Worm (Caenorhabditis elegans) whole organism, early embryonic: ENCODE measurements around the gene npr-43.

Experiments used
- B0310.2 ChIP-seq: sonication (generic microtip); optimal IDR thresholded peaks from 2 replicates; lab custom pipeline; 2016; ENCODE audit warnings: mild to moderate bottlenecking, missing genetic modification characterization, missing compliant biosample characterization
- F13C5.2 ChIP-seq: sonication (generic microtip); optimal IDR thresholded peaks from 2 replicates; lab custom pipeline; 2017; ENCODE audit warnings: mild to moderate bottlenecking, missing genetic modification characterization, inconsistent platforms, missing compliant biosample characterization
- aly-1 ChIP-seq: sonication (generic microtip); optimal IDR thresholded peaks from 2 replicates; lab custom pipeline; 2016; ENCODE audit warnings: missing genetic modification characterization, missing compliant biosample characterization
- ama-1 ChIP-seq: fragments of 150-350 bp; optimal IDR thresholded peaks from 2 replicates; lab custom pipeline; 2014
- ceh-13 ChIP-seq: fragments of 200-800 bp; sonication (Bioruptor generic); optimal IDR thresholded peaks from 2 replicates; lab custom pipeline; 2018; ENCODE audit warnings: mild to moderate bottlenecking, missing genetic modification characterization, missing compliant biosample characterization
- ceh-36 ChIP-seq: sonication (generic microtip); optimal IDR thresholded peaks from 2 replicates; lab custom pipeline; 2016; ENCODE audit warnings: missing genetic modification characterization, inconsistent platforms, missing compliant biosample characterization
- ets-7 ChIP-seq: sonication (generic microtip); optimal IDR thresholded peaks from 2 replicates; lab custom pipeline; 2016; ENCODE audit warnings: missing genotype, missing genetic modification characterization, missing compliant biosample characterization
- flt-1 ChIP-seq: fragments of 200-800 bp; sonication (Bioruptor generic); IDR thresholded peaks from 2 replicates; pipeline ENCODE4 v1.3.6; 2022; ENCODE audit warnings: missing genetic modification characterization, missing compliant biosample characterization
- hmbx-1 ChIP-seq: sonication (generic microtip); optimal IDR thresholded peaks from 2 replicates; lab custom pipeline; 2016; ENCODE audit warnings: mild to moderate bottlenecking, missing genetic modification characterization, missing compliant biosample characterization
- hmg-4 ChIP-seq: fragments of 200-800 bp; sonication (Bioruptor generic); optimal IDR thresholded peaks from 2 replicates; lab custom pipeline; 2018; ENCODE audit warnings: mild to moderate bottlenecking, missing genetic modification characterization, missing compliant biosample characterization
- hnd-1 ChIP-seq: sonication (generic microtip); optimal IDR thresholded peaks from 2 replicates; lab custom pipeline; 2016; ENCODE audit warnings: missing genetic modification characterization, missing compliant biosample characterization
- pes-1 ChIP-seq: fragments of 200-800 bp; sonication (Bioruptor generic); IDR thresholded peaks from 2 replicates; pipeline ENCODE4 v1.3.6; 2022; ENCODE audit warnings: missing genetic modification reagents, missing genetic modification characterization, missing compliant biosample characterization
- scrt-1 ChIP-seq: fragments of 200-800 bp; sonication (Bioruptor generic); IDR thresholded peaks from 2 replicates; pipeline ENCODE4 v1.3.6; 2022; ENCODE audit warnings: missing genetic modification characterization, missing compliant biosample characterization
- sea-1 ChIP-seq: fragments of 200-800 bp; sonication (Bioruptor generic); conservative IDR thresholded peaks from 2 replicates; pipeline ENCODE4 v1.3.6; 2022; ENCODE audit warnings: missing genetic modification characterization, missing compliant biosample characterization
- tbx-11 ChIP-seq: fragments of 200-800 bp; sonication (Bioruptor generic); IDR thresholded peaks from 2 replicates; pipeline ENCODE4 v1.3.6; 2022; ENCODE audit warnings: missing genetic modification characterization, missing compliant biosample characterization
- tbx-37 ChIP-seq: fragments of 200-800 bp; sonication (Bioruptor generic); conservative IDR thresholded peaks from 2 replicates; pipeline ENCODE4 v1.3.6; 2022; ENCODE audit warnings: missing genetic modification reagents, missing genetic modification characterization, missing compliant biosample characterization
- tra-4 ChIP-seq: sonication (generic microtip); optimal IDR thresholded peaks from 2 replicates; lab custom pipeline; 2017; ENCODE audit warnings: missing genetic modification characterization, missing compliant biosample characterization

Gene npr-43

DNA sequence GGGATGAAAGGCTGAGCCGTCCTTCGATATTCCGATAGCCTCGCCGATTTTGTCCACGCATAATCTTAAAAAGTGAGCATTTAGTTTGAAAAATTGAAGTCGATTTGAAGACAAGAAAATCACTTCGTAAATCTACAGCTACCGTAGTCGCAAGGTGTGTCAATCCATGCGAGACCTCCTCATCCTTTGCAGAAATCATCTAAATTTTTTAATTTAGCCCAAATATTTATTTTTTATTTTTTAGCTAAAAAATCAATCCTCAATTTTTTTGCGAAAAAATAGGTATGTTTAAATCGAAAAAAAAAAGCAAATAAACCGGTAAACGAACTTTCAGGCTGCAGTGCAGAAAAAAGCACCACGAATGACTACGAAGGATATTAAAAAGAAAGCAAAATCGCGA, 38.8 kb upstream of the npr-43 start, which contains the start of the genes nxf-2 and set-31:
Gene nxf-2, minus strand, starts transcription at position 101 of the 400 bp plus-strand sequence.
Gene set-31, plus strand, starts transcription at position 169 of the 400 bp plus-strand sequence.
- TF ChIP-seq ceh-36, result no peak
- no peak for TF ChIP-seq hmg-4 (GFP tag; lab: Kevin White, UChicago)
- no peak for TF ChIP-seq tbx-37
- no peak for TF ChIP-seq F13C5.2 (tag; lab: Kevin White, UChicago)
- no peak for TF ChIP-seq sea-1 (GFP tag; lab: Robert Waterston, UW)
- TF ChIP-seq tra-4 (tag; lab: Kevin White, UChicago), result no peak
- TF ChIP-seq flt-1 (GFP tag; lab: Robert Waterston, UW), result no peak

DNA sequence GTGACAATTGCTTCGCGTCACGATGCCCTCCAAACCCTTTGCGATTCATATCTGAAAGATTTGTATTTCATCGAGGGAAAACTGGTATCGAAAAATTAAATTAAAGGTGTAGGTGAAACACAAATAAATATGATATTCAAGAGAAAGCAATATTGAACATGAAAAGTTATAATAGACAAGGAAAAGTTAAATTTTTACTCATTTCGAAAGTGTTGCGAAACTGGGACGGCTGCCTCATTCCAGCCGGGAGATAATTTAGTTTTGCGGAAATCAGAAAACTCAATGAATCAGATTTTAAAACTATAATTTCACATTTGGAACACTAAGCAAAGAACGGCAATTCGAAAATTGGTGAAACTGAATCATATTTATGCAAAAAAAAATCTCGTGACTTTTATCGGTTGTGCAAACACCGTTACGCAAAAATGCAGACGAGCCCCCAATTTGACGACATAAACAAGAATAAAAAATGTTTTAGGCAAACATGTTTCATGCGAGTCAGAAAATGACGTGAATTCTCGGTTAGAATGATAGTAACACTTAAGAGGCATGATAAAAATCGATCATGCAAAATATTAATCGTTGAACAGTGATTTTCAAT, 36.2 kb upstream of the npr-43 start, which contains the start of the genes nxf-1 and C15H11.11:
Gene nxf-1, minus strand, starts transcription at position 51 of the 601 bp plus-strand sequence.
Gene C15H11.11, plus strand, starts transcription at position 536 of the 601 bp plus-strand sequence.
- TF ChIP-seq sea-1 (GFP tag; lab: Robert Waterston, UW) (no peak), hnd-1 (tag; lab: Kevin White, UChicago) (no peak), F13C5.2 (tag; lab: Kevin White, UChicago) (peak; percentile 52), aly-1 (tag; lab: Kevin White, UChicago) (no peak), hmg-4 (GFP tag; lab: Kevin White, UChicago) (no peak)

DNA sequence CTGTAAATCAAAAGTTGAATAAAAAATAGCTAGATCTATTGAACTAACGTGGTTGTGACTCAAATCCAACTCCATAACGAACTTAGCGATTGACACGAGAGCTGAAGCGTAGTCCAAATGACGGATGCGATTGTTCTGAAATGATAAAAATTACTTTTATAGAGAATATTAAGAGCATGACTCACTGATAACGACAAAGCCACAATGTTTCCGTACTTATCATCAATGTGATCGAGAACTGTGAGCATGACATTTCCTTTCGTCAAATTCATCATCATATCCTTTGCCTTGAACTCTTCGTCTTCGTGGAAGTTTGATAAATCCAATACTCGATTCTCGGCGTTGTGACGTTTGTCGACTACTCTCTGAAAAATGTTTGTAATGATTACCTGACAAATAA, 35.1 kb upstream of the npr-43 start:
- TF ChIP-seq scrt-1 (GFP tag; lab: Robert Waterston, UW) (no peak), ceh-36 (no peak)

DNA sequence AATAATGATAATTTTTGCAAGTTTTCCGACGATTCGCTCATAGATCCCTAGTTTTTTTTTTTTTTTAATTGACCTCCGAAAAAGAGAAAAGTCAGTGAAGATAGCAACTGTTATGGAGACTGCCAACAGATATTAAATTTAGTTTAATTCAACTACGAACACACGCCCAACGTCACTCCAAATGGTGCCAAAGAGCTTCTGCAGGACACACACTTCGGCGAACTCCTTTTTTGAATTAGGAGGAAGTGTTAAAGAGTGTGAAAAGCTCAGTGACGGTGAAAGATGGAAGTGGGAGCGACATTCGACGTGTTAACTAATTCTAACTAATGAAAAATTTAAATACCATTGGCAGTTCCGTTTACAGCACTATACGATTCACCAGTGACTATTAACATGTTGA, 33.1 kb upstream of the npr-43 start:
- TF ChIP-seq hmg-4 (GFP tag; lab: Kevin White, UChicago) (no peak), ceh-36 (no peak), pes-1 (no peak), tbx-37 (no peak), ceh-13 (GFP tag; lab: Kevin White, UChicago) (no peak)

DNA sequence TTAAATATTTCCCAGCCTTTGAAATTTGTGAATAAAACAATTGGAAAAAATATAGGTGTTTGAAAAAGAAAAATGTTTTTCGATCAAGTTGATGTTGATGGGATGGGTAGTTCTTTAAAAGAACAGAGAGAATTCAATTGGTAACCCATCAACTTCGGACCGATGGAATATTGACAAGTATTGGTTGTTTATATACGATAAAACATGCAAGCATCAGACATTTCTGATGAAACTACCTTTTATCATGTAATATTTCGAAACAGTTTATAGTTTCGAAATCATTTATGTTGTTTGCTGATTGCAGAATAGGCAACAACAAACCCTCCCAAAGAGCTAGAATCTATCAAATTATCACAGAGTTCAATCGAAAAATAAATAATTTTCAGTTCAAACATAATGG, 31.0 kb upstream of the npr-43 start:
- no peak for TF ChIP-seq tra-4 (tag; lab: Kevin White, UChicago)
- no peak for TF ChIP-seq aly-1 (tag; lab: Kevin White, UChicago)
- no peak for TF ChIP-seq hmbx-1
- TF ChIP-seq hmg-4 (GFP tag; lab: Kevin White, UChicago), result no peak
- TF ChIP-seq B0310.2 (tag; lab: Kevin White, UChicago), result no peak
- TF ChIP-seq flt-1 (GFP tag; lab: Robert Waterston, UW), result no peak
- TF ChIP-seq ets-7 (tag; lab: Kevin White, UChicago), result no peak
- TF ChIP-seq hnd-1 (tag; lab: Kevin White, UChicago), result no peak
- TF ChIP-seq tbx-11, result no peak
- no peak for TF ChIP-seq scrt-1 (GFP tag; lab: Robert Waterston, UW)
- TF ChIP-seq pes-1, result no peak
- TF ChIP-seq tbx-37, result no peak
- TF ChIP-seq ceh-13 (GFP tag; lab: Kevin White, UChicago), result no peak
- no peak for TF ChIP-seq ceh-36
- no peak for TF ChIP-seq sea-1 (GFP tag; lab: Robert Waterston, UW)
- no peak for TF ChIP-seq F13C5.2 (tag; lab: Kevin White, UChicago)
- TF ChIP-seq ama-1 (lab: Kevin White, UChicago), result no peak

DNA sequence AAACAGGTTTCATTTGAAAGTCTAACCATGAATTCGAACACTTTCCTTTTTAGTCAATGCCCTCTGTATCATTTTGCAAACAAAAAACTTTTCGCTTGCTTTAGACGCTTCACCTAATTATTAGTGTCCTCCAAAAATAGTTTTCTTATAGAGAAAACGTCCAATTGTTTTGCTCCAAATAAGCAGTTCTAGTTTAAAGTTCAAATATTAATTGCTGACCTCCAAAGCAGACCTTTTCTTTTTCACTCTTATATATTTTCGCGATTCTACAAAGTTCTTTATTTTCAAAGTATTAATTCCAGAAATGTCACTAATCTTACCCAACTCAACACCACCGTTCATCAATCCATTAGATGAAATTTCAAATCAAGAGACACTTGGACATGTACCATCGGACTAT, 29.9 kb upstream of the npr-43 start, which contains the start of gene gnrr-2:
Gene gnrr-2, plus strand, starts transcription at position 301 of the 400 bp plus-strand sequence.
- TF ChIP-seq scrt-1 (GFP tag; lab: Robert Waterston, UW) (no peak), hmbx-1 (no peak), aly-1 (tag; lab: Kevin White, UChicago) (no peak), ama-1 (lab: Kevin White, UChicago) (no peak), flt-1 (GFP tag; lab: Robert Waterston, UW) (no peak), ceh-36 (no peak), pes-1 (no peak), ets-7 (tag; lab: Kevin White, UChicago) (no peak), hnd-1 (tag; lab: Kevin White, UChicago) (no peak), tra-4 (tag; lab: Kevin White, UChicago) (no peak), tbx-11 (no peak), ceh-13 (GFP tag; lab: Kevin White, UChicago) (no peak), F13C5.2 (tag; lab: Kevin White, UChicago) (no peak), hmg-4 (GFP tag; lab: Kevin White, UChicago) (no peak), sea-1 (GFP tag; lab: Robert Waterston, UW) (no peak)

DNA sequence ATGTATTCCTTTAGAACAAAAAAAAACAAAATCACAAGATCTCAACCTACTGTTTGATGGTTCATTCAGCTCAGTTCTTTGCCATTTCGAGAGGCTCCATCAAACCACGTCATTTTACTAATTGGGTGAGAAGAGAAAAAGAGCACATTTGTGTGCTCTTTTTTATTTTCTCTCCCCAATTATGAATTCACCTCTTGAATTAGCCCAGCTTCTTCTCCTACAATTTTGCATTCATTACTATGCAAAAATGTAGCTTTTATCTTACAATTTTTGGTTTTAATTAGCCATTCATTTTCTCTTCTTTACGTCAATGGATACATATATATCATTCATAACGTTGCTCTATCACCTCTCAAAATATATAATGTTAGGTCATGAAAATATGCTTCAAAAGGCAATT, 26.8 kb upstream of the npr-43 start:
- TF ChIP-seq tbx-11 (no peak), flt-1 (GFP tag; lab: Robert Waterston, UW) (no peak), hnd-1 (tag; lab: Kevin White, UChicago) (no peak), tra-4 (tag; lab: Kevin White, UChicago) (no peak), F13C5.2 (tag; lab: Kevin White, UChicago) (no peak), ets-7 (tag; lab: Kevin White, UChicago) (no peak), ceh-13 (GFP tag; lab: Kevin White, UChicago) (no peak), ama-1 (lab: Kevin White, UChicago) (no peak), tbx-37 (no peak), sea-1 (GFP tag; lab: Robert Waterston, UW) (no peak), hmg-4 (GFP tag; lab: Kevin White, UChicago) (no peak), ceh-36 (no peak), B0310.2 (tag; lab: Kevin White, UChicago) (no peak), pes-1 (no peak)
